Fruit fly (Drosophila melanogaster): Measurements from ENCODE around the gene Ndc1.
A peak's percentile ranks its signal among the peaks of the same experiment; 100 is the strongest.

Gene Ndc1

dm6 chr3R:23947002-23947401, 22.8 kb downstream of the Ndc1 start (continued):
- peak; percentile 8 for TF ChIP-seq CG2202 (tag; optimal IDR thresholded peaks at IDR 0.05)
- peak; percentile 60 for TF ChIP-seq CG15601 (tag; optimal IDR thresholded peaks at IDR 0.05)
- no peak for TF ChIP-seq CG42726 (GFP tag; IDR thresholded peaks at IDR 0.05; ENCODE audit: partially characterized antibody)
- no peak for TF ChIP-seq sim (GFP tag; IDR thresholded peaks at IDR 0.05)
- TF ChIP-seq CG8388 (GFP tag; optimal IDR thresholded peaks at IDR 0.05): no peak
- TF ChIP-seq Six4 (GFP tag; optimal IDR thresholded peaks at IDR 0.05): no peak
- no peak for TF ChIP-seq CG33213 (GFP tag; optimal IDR thresholded peaks at IDR 0.05)
- no peak for TF ChIP-seq CG32767 (GFP tag; IDR thresholded peaks at IDR 0.05)
- peak in 1 of 2 experiments; percentile 22 for TF ChIP-seq bsh (GFP tag; optimal IDR thresholded peaks at IDR 0.05)
- TF ChIP-seq Hr39 (optimal IDR thresholded peaks at IDR 0.05): no peak
- no peak for TF ChIP-seq pita (GFP tag; optimal IDR thresholded peaks at IDR 0.05)
- no peak for TF ChIP-seq CG4360 (GFP tag; IDR thresholded peaks at IDR 0.05)
- TF ChIP-seq CG2116 (GFP tag; optimal IDR thresholded peaks at IDR 0.05): no peak
- no peak for TF ChIP-seq aop (GFP tag; IDR thresholded peaks at IDR 0.05)
- no peak for TF ChIP-seq psq (GFP tag; optimal IDR thresholded peaks at IDR 0.05)
- TF ChIP-seq CG13296 (GFP tag; optimal IDR thresholded peaks at IDR 0.05): peak; percentile 29
- TF ChIP-seq CG18011 (GFP tag; optimal IDR thresholded peaks at IDR 0.05): no peak
- TF ChIP-seq CG10543 (GFP tag; optimal IDR thresholded peaks at IDR 0.05): peak; percentile 8
- TF ChIP-seq CG7987 (GFP tag; optimal IDR thresholded peaks at IDR 0.05): peak; percentile 37
- TF ChIP-seq CG12071 (GFP tag; optimal IDR thresholded peaks at IDR 0.05): peak; percentile 66
- TF ChIP-seq CG13424 (tag; optimal IDR thresholded peaks at IDR 0.05): peak; percentile 31
- peak; percentile 3 for TF ChIP-seq CG18619 (GFP tag; optimal IDR thresholded peaks at IDR 0.05)
- TF ChIP-seq CG1233 (GFP tag; optimal IDR thresholded peaks at IDR 0.05): peak; percentile 45
- TF ChIP-seq Sox100B (GFP tag; optimal IDR thresholded peaks at IDR 0.05): peak; percentile 24
- TF ChIP-seq peb (GFP tag; IDR thresholded peaks at IDR 0.05): no peak
- no peak for TF ChIP-seq disco-r (GFP tag; optimal IDR thresholded peaks at IDR 0.05)
- TF ChIP-seq CG16863 (GFP tag; optimal IDR thresholded peaks at IDR 0.05): no peak
- TF ChIP-seq CG17912 (GFP tag; optimal IDR thresholded peaks at IDR 0.05): peak; percentile 70
- TF ChIP-seq tgo (GFP tag; IDR thresholded peaks at IDR 0.05): no peak
- no peak for TF ChIP-seq Antp (GFP tag; optimal IDR thresholded peaks at IDR 0.05)
- TF ChIP-seq CG4820 (GFP tag; optimal IDR thresholded peaks at IDR 0.05): no peak
- no peak for TF ChIP-seq hkb (optimal IDR thresholded peaks at IDR 0.05)
- 0 out of 2 replicates have a peak, but pooled peaks have one; percentile 15 for TF ChIP-seq hkb (GFP tag; IDR thresholded peaks at IDR 0.05)
- peak; percentile 9 for TF ChIP-seq caup (GFP tag; optimal IDR thresholded peaks at IDR 0.05; ENCODE audit: severe bottlenecking)
- no peak for TF ChIP-seq prd (optimal IDR thresholded peaks at IDR 0.05)
- no peak for TF ChIP-seq prd (GFP tag; IDR thresholded peaks at IDR 0.05)
- TF ChIP-seq mld (GFP tag; IDR thresholded peaks at IDR 0.05; ENCODE audit: partially characterized antibody): no peak
- TF ChIP-seq CG18599 (GFP tag; optimal IDR thresholded peaks at IDR 0.05): no peak
- TF ChIP-seq CG13775 (GFP tag; optimal IDR thresholded peaks at IDR 0.05): no peak
- no peak for TF ChIP-seq Hmr (GFP tag; optimal IDR thresholded peaks at IDR 0.05)
- TF ChIP-seq CG12219 (GFP tag; optimal IDR thresholded peaks at IDR 0.05): peak; percentile 29
- TF ChIP-seq CG6765 (GFP tag; optimal IDR thresholded peaks at IDR 0.05): peak; percentile 6
- TF ChIP-seq CG33557 (GFP tag; optimal IDR thresholded peaks at IDR 0.05): peak; percentile 32
- no peak for TF ChIP-seq CG11504 (tag; optimal IDR thresholded peaks at IDR 0.05)
- TF ChIP-seq nerfin-2 (GFP tag; IDR thresholded peaks at IDR 0.05; ENCODE audit: partially characterized antibody): no peak
- no peak for TF ChIP-seq Bgb (GFP tag; IDR thresholded peaks at IDR 0.05; ENCODE audit: partially characterized antibody)
- peak; percentile 14 for TF ChIP-seq CG14710 (tag; optimal IDR thresholded peaks at IDR 0.05)
- peak; percentile 32 for TF ChIP-seq lab (GFP tag; optimal IDR thresholded peaks at IDR 0.05)
- peak; percentile 54 for TF ChIP-seq CrebB (tag; optimal IDR thresholded peaks at IDR 0.05)
- no peak for TF ChIP-seq CG14965 (GFP tag; optimal IDR thresholded peaks at IDR 0.05; ENCODE audit: borderline replicate concordance)
- no peak for TF ChIP-seq Oaz (GFP tag; IDR thresholded peaks at IDR 0.05)
